Worm (Caenorhabditis elegans): ENCODE results near the gene F49F1.18.

Gene F49F1.18

DNA sequence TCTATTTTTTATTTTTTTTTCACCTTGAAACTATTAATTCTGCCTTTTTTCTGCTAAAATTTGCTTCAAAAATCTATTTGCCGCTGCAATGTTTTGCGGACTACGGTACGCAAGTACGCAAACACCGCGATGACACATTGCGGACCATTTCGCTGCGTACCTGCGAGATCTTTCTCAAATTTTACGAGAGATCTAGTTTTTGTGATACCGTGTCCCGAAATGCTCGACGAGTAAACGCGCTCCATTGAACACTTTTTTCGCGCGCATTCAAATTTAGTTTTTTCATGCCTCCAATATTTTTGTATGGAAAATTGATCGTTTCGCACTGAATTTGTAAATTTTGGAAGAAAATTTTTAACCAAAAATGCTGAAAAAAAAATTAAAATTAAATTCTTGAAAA lies 44.6 kb upstream of the F49F1.18 start (continued):
- 0 out of 2 replicates have a peak, but pooled peaks have one; percentile 51 for TF ChIP-seq Y56A3A.18 (GFP tag; IDR thresholded peaks at IDR 0.05)
- TF ChIP-seq ceh-40 (GFP tag; IDR thresholded peaks at IDR 0.05), result 0 out of 2 replicates have a peak, but pooled peaks have one; percentile 25
- TF ChIP-seq hsf-1 (GFP tag; IDR thresholded peaks at IDR 0.05), result peak; percentile 42; the same call in 1 of the 2 replicates
- TF ChIP-seq attf-3 (GFP tag; conservative IDR thresholded peaks at IDR 0.05), result peak; percentile 81
- peak; percentile 93 for TF ChIP-seq rcor-1 (GFP tag; IDR thresholded peaks at IDR 0.05)
- TF ChIP-seq hmg-1.2 (GFP tag; IDR thresholded peaks at IDR 0.05), result peak; percentile 96
- peak; percentile 72 for TF ChIP-seq hmg-20 (GFP tag; IDR thresholded peaks at IDR 0.05)

DNA sequence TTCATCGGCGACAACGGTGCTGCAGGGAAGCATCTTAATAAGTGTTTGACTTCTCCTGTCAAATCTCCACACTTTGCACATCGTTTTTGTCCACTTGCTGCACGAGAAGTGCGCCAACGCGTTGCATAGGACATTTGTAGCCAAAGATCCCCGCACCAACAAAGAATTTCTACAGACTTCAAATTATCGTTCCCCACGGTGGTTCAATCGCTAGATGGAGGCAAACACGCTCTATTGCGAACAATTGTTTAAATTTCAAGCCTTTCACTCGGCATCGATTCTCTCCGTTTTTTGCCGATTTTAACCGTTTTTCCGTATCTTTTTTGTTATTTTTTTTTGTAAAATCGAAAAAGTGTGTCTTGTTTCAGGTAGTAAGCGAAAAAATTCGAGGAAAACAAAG lies 39.9 kb upstream of the F49F1.18 start:
- TF ChIP-seq attf-3 (GFP tag; conservative IDR thresholded peaks at IDR 0.05), result 0 out of 2 replicates have a peak, but pooled peaks have one; percentile 12
- TF ChIP-seq hmg-1.2 (GFP tag; IDR thresholded peaks at IDR 0.05), result peak; percentile 52; the same call in 1 of the 2 replicates
- peak; percentile 71 for TF ChIP-seq mcd-1 (GFP tag; IDR thresholded peaks at IDR 0.05)

DNA sequence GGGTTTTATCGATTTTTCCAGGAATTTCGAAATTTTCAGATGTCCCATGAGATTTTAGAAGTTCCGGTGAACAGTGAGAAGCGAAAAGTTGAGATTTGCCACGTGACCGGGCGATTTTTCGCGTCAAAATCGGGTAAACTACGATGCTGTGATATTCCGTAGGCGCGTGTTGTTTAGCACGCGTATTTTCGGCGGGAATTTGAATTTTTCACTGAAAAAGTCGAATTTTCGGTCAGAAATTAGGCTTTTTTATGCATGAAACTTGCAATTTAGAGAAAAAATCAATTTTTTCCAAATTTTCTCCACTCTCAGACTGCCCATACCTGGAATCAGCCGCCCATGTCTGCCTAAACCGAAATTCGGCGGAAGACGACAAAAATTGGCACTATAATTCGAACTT lies 38.3 kb upstream of the F49F1.18 start, which contains the start of gene tsen-34:
tsen-34 (plus strand) TSS at position 34 of the 400 bp plus-strand sequence.
- TF ChIP-seq B0336.3 (GFP tag; IDR thresholded peaks at IDR 0.05), result 0 out of 2 replicates have a peak, but pooled peaks have one; percentile 19
- TF ChIP-seq mcd-1 (GFP tag; IDR thresholded peaks at IDR 0.05), result 0 out of 2 replicates have a peak, but pooled peaks have one; percentile 6
- TF ChIP-seq bed-2 (GFP tag; IDR thresholded peaks at IDR 0.05), result no peak
- no peak for TF ChIP-seq attf-6 (GFP tag; IDR thresholded peaks at IDR 0.05)
- TF ChIP-seq lin-40 (tag; optimal IDR thresholded peaks at IDR 0.05), result no peak
- no peak for TF ChIP-seq snpc-4 (GFP tag; optimal IDR thresholded peaks at IDR 0.05)
- TF ChIP-seq snpc-4 (tag; optimal IDR thresholded peaks at IDR 0.05), result no peak
- TF ChIP-seq sdz-38 (tag; optimal IDR thresholded peaks at IDR 0.05), result no peak
- TF ChIP-seq lin-26 (GFP tag; IDR thresholded peaks at IDR 0.05), result 0 out of 2 replicates have a peak, but pooled peaks have one; percentile 16
- no peak for TF ChIP-seq T07F8.4 (tag; optimal IDR thresholded peaks at IDR 0.05)

DNA sequence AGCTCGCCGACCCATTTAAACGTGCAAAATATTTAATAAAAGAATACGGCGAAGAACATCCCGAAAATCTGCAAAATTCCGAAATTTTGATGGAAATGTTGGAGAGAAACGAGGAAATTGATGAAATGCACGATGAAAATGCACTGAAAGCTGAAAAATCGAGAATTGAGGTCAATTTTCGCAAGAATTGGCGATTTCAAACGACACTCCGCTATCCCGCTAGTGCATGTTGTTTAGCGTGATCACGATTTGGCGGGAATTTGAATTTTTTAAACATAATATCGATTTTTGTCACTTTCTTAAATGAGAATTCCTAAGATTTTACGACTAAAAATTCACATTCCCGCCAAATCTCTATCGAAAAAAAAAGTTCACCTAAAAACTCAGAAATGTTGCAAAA lies 37.4 kb upstream of the F49F1.18 start:
- TF ChIP-seq attf-3 (GFP tag; conservative IDR thresholded peaks at IDR 0.05) (peak; percentile 28; the same call in 1 of the 2 replicates), egl-44 (GFP tag; IDR thresholded peaks at IDR 0.05) (no peak)

DNA sequence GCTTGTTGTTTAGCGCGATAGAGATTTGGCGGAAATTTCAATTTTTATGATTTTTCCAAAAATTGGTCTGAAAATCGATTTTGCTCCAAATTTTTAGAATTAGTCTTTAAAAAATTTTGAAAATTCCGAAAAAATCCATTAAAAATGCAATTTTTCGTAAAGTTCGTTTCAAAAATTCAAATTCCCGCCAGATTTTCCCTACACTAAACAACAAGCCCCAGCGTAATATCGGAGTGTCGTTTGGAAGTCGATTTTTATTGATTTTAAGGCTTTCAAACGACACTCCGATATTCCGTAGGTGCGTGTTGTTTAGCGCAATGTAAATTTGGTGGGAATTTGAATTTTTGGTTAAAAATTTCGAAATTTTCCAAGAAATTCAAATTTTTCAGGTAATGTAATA lies 36.5 kb upstream of the F49F1.18 start:
- TF ChIP-seq egrh-3 (GFP tag; IDR thresholded peaks at IDR 0.05) (no peak), ztf-3 (GFP tag; optimal IDR thresholded peaks at IDR 0.05) (no peak), K11D2.4 (GFP tag; IDR thresholded peaks at IDR 0.05) (no peak), F39B2.1 (GFP tag; IDR thresholded peaks at IDR 0.05) (no peak), egl-44 (GFP tag; IDR thresholded peaks at IDR 0.05) (no peak), attf-3 (GFP tag; conservative IDR thresholded peaks at IDR 0.05) (peak; percentile 90), efl-1 (GFP tag; optimal IDR thresholded peaks at IDR 0.05) (peak; percentile 32), Y53F4B.3 (GFP tag; IDR thresholded peaks at IDR 0.05) (no peak), zim-3 (tag; optimal IDR thresholded peaks at IDR 0.05) (no peak), nfyb-1 (GFP tag; IDR thresholded peaks at IDR 0.05) (no peak), dpff-1 (tag; optimal IDR thresholded peaks at IDR 0.05) (no peak), pbrm-1 (GFP tag; IDR thresholded peaks at IDR 0.05) (no peak), T07F8.4 (tag; optimal IDR thresholded peaks at IDR 0.05) (no peak), F49E8.2 (tag; optimal IDR thresholded peaks at IDR 0.05; ENCODE audit: insufficient read depth) (peak; percentile 50), unc-62 (GFP tag; optimal IDR thresholded peaks at IDR 0.05) (no peak), pha-4 (tag; optimal IDR thresholded peaks at IDR 0.05) (no peak), madf-6 (GFP tag; IDR thresholded peaks at IDR 0.05) (peak; percentile 30; the same call in 1 of the 2 replicates), nhr-80 (tag; optimal IDR thresholded peaks at IDR 0.05) (no peak), ekl-4 (GFP tag; IDR thresholded peaks at IDR 0.05) (no peak), Y79H2A.3 (GFP tag; conservative IDR thresholded peaks at IDR 0.05) (no peak), lag-1 (GFP tag; IDR thresholded peaks at IDR 0.05) (no peak), B0261.1 (tag; optimal IDR thresholded peaks at IDR 0.05) (no peak), ceh-100 (GFP tag; IDR thresholded peaks at IDR 0.05) (no peak), D2030.7 (GFP tag; IDR thresholded peaks at IDR 0.05) (peak; percentile 32; the same call in 1 of the 2 replicates), rec-8 (tag; optimal IDR thresholded peaks at IDR 0.05) (no peak), F52B5.7 (tag; optimal IDR thresholded peaks at IDR 0.05) (no peak), lin-54 (GFP tag; optimal IDR thresholded peaks at IDR 0.05) (peak; percentile 83)
